Worm (Caenorhabditis elegans): ENCODE data around the gene F38H12.5.

ce11 chrV:4081283-4081682 is 1.6 kb downstream of the F38H12.5 start, which contains the start of gene srh-211:
- no peak for TF ChIP-seq scrt-1 (GFP tag; IDR thresholded peaks at IDR 0.05)
- TF ChIP-seq tbx-37 (GFP tag; conservative IDR thresholded peaks at IDR 0.05), result no peak
- no peak for TF ChIP-seq hmbx-1 (tag; optimal IDR thresholded peaks at IDR 0.05)
- TF ChIP-seq ama-1 (optimal IDR thresholded peaks at IDR 0.05), result no peak
- no peak for TF ChIP-seq ceh-36 (tag; optimal IDR thresholded peaks at IDR 0.05)

All from whole organism, early embryonic.